Fruit fly (Drosophila melanogaster): ENCODE data around the gene Smyd5.

Smyd5 gene

DNA sequence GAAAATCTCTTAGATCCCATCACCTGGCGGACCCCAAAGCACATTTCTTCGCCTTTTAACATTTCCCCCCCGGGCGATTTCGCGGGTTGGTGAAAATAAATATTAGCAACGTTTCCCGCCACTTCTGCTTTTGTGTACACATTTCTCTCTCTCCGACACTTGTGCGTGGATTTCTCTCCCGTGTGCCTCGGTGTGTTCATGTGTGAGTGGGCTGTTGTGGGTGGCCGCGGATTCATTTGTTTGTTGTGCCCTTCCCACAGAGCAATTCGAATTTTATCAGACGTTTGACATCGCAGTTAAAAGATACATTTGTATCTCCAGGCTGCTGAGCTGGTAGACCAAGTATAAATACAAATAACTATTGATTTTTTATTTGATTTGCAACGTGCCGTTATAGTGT, 5.6 kb upstream of the Smyd5 start (continued):
- no peak for TF ChIP-seq scrt (GFP tag; optimal IDR thresholded peaks at IDR 0.05)
- TF ChIP-seq Eip74EF (GFP tag; optimal IDR thresholded peaks at IDR 0.05): no peak
- TF ChIP-seq nerfin-1 (tag; optimal IDR thresholded peaks at IDR 0.05): peak; percentile 65
- no peak for TF ChIP-seq tup (GFP tag; optimal IDR thresholded peaks at IDR 0.05)
- no peak for TF ChIP-seq maf-S (GFP tag; optimal IDR thresholded peaks at IDR 0.05)
- TF ChIP-seq Abd-B (GFP tag; optimal IDR thresholded peaks at IDR 0.05): no peak
- TF ChIP-seq CG2120 (GFP tag; optimal IDR thresholded peaks at IDR 0.05): peak; percentile 51
- no peak for TF ChIP-seq bcd (GFP tag; optimal IDR thresholded peaks at IDR 0.05)
- TF ChIP-seq unpg (GFP tag; optimal IDR thresholded peaks at IDR 0.05): no peak
- no peak for TF ChIP-seq CG18764 (GFP tag; optimal IDR thresholded peaks at IDR 0.05)
- no peak for TF ChIP-seq Dfd (GFP tag; optimal IDR thresholded peaks at IDR 0.05)
- TF ChIP-seq CG10274 (GFP tag; optimal IDR thresholded peaks at IDR 0.05): no peak
- TF ChIP-seq sens (GFP tag): peak; percentile 38
- TF ChIP-seq ftz-f1 (GFP tag; optimal IDR thresholded peaks at IDR 0.05): no peak
- no peak for TF ChIP-seq Jarid2 (GFP tag; optimal IDR thresholded peaks at IDR 0.05)
- TF ChIP-seq dmrt11E (tag; optimal IDR thresholded peaks at IDR 0.05): no peak
- no peak for TF ChIP-seq CG15073 (GFP tag; optimal IDR thresholded peaks at IDR 0.05)
- TF ChIP-seq CG12391 (tag; optimal IDR thresholded peaks at IDR 0.05): peak; percentile 25
- TF ChIP-seq CG1792 (GFP tag; optimal IDR thresholded peaks at IDR 0.05): no peak
- no peak for TF ChIP-seq ssp (GFP tag; IDR thresholded peaks at IDR 0.05)
- no peak for TF ChIP-seq Ssrp (tag; optimal IDR thresholded peaks at IDR 0.05)
- TF ChIP-seq oc (tag; optimal IDR thresholded peaks at IDR 0.05): no peak
- no peak for TF ChIP-seq CG7928 (GFP tag; optimal IDR thresholded peaks at IDR 0.05)
- TF ChIP-seq dmrt99B (tag; optimal IDR thresholded peaks at IDR 0.05): no peak
- TF ChIP-seq tin (GFP tag; optimal IDR thresholded peaks at IDR 0.05): no peak
- TF ChIP-seq CG4707 (GFP tag; optimal IDR thresholded peaks at IDR 0.05): no peak
- TF ChIP-seq ash1 (GFP tag; optimal IDR thresholded peaks at IDR 0.05): no peak
- 0 out of 2 replicates have a peak, but pooled peaks have one; percentile 6 for TF ChIP-seq CG6689 (GFP tag; IDR thresholded peaks at IDR 0.05)
- TF ChIP-seq btn (GFP tag; optimal IDR thresholded peaks at IDR 0.05): no peak
- TF ChIP-seq pb (GFP tag; optimal IDR thresholded peaks at IDR 0.05): no peak
- no peak for TF ChIP-seq Fer3 (tag; optimal IDR thresholded peaks at IDR 0.05)
- no peak for TF ChIP-seq pzg (GFP tag; optimal IDR thresholded peaks at IDR 0.05)
- TF ChIP-seq lov (optimal IDR thresholded peaks at IDR 0.05): no peak
- TF ChIP-seq lov (GFP tag; IDR thresholded peaks at IDR 0.05): no peak
- peak; percentile 27 for TF ChIP-seq Hmr (GFP tag; optimal IDR thresholded peaks at IDR 0.05)
- no peak for TF ChIP-seq bab2 (GFP tag; optimal IDR thresholded peaks at IDR 0.05)
- TF ChIP-seq prd (optimal IDR thresholded peaks at IDR 0.05): no peak
- TF ChIP-seq prd (GFP tag; IDR thresholded peaks at IDR 0.05): peak; percentile 40; the same call in 1 of the 3 replicates
- no peak for TF ChIP-seq dm (GFP tag; optimal IDR thresholded peaks at IDR 0.05)
- no peak for TF ChIP-seq pros (GFP tag; optimal IDR thresholded peaks at IDR 0.05)
- no peak for TF ChIP-seq CG15696 (tag; optimal IDR thresholded peaks at IDR 0.05)
- TF ChIP-seq CG9797 (GFP tag; optimal IDR thresholded peaks at IDR 0.05): no peak
- TF ChIP-seq twi (tag; optimal IDR thresholded peaks at IDR 0.05): no peak
- TF ChIP-seq CG10565 (GFP tag; optimal IDR thresholded peaks at IDR 0.05): no peak
- no peak for TF ChIP-seq CG2712 (tag; optimal IDR thresholded peaks at IDR 0.05)
- TF ChIP-seq cad (GFP tag; optimal IDR thresholded peaks at IDR 0.05): no peak
- TF ChIP-seq Bgb (GFP tag; IDR thresholded peaks at IDR 0.05; ENCODE audit: partially characterized antibody): 0 out of 2 replicates have a peak, but pooled peaks have one; percentile 16
- TF ChIP-seq TFAM (GFP tag; optimal IDR thresholded peaks at IDR 0.05): no peak
- no peak for TF ChIP-seq Ets97D (GFP tag; optimal IDR thresholded peaks at IDR 0.05)
- TF ChIP-seq phol (tag; optimal IDR thresholded peaks at IDR 0.05): no peak
- TF ChIP-seq Kr (GFP tag; optimal IDR thresholded peaks at IDR 0.05): no peak
- TF ChIP-seq grn (GFP tag; optimal IDR thresholded peaks at IDR 0.05): no peak
